Fruit fly (Drosophila melanogaster): ENCODE results near the gene CG13775.

DNA sequence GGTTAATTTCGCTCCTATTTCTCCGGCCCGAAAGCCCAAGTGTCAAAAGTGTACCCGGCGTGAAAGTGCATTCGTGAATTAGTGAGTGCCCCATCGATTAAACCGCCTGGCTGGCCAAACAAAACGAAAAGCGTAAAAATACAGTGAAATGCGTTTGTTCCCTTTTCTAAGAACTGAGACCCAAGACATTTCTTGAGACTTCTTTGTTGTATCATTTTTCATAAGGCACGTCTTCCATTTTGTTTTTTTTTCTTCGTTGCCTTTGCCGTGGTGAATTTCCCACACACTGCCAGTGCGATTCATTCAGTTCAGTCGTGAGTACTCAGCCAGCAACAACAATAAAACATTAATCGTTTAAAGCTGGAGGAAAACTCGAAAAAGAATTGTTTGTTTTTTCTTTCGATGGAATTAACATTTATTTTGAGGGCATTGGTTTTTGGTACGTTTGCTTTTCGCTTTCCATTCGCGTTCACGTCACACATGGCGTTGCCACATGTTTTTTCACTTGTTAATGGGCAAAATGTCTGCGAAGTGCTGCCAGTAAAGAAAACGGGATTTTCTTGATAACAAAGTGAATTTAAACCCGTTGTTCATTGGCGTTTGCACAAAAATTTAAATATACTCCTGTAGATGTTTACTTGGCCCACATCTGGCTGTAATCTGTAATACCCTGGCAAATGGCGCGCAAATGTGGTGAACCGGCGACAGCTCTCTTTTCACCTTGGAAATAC, 35.2 kb downstream of the CG13775 start:
- no peak for TF ChIP-seq cnc (optimal IDR thresholded peaks at IDR 0.05)
- TF ChIP-seq ovo (GFP tag; optimal IDR thresholded peaks at IDR 0.05), result no peak
- TF ChIP-seq toe (GFP tag; optimal IDR thresholded peaks at IDR 0.05), result no peak
- no peak for TF ChIP-seq kay (GFP tag; ENCODE audit: borderline replicate concordance)
- no peak for TF ChIP-seq CG12768 (GFP tag; optimal IDR thresholded peaks at IDR 0.05)
- no peak for TF ChIP-seq CG7101 (tag; optimal IDR thresholded peaks at IDR 0.05)
- no peak for TF ChIP-seq pad (GFP tag; optimal IDR thresholded peaks at IDR 0.05)
- no peak for TF ChIP-seq CG1620 (GFP tag; optimal IDR thresholded peaks at IDR 0.05)
